Fruit fly (Drosophila melanogaster) S2 (cell line): ENCODE results near the gene CG42240.

Source experiments
- CG8478 ChIP-seq: fragments of >200 bp; optimal IDR thresholded peaks from 2 replicates; lab custom pipeline; 2018
- CTCF ChIP-seq, 2 experiments: fragments of >200 bp; optimal IDR thresholded peaks; 2 replicates each; lab custom pipeline; 2018

The CG42240 gene

dm6 chrX:6330369-6330949 is at the start of gene CG42240:
Gene CG42240 (plus strand): TSS chrX:6330842.
- no peak for TF ChIP-seq CTCF (optimal IDR thresholded peaks at IDR 0.05; lab: Kevin White, UChicago)
- TF ChIP-seq CG8478: no peak

dm6 chrX:6283470-6283869 is 47.2 kb upstream of the CG42240 start, which contains the start of gene CG11700:
Gene CG11700 (minus strand): TSS chrX:6283575.
- TF ChIP-seq CG8478: no peak
- TF ChIP-seq CTCF (optimal IDR thresholded peaks at IDR 0.05; lab: Kevin White, UChicago): no peak

- TF ChIP-seq CTCF (optimal IDR thresholded peaks at IDR 0.05; lab: Kevin White, UChicago): peak; percentile 46 to 48
- no peak for TF ChIP-seq CG8478
These were observed 42.8 kb upstream of the CG42240 start, which contains the start of the genes Top3beta and wuho for dm6 chrX:6287842-6288241. Gene Top3beta (minus strand): TSS chrX:6287990. Gene wuho (plus strand): TSS chrX:6288100.

dm6 chrX:6291083-6291699 is 39.5 kb upstream of the CG42240 start, which contains the start of the genes Rpt4 and mldr:
Gene Rpt4 (minus strand): TSS chrX:6291245.
Gene mldr (plus strand): TSS chrX:6291303.
- TF ChIP-seq CTCF (optimal IDR thresholded peaks at IDR 0.05; lab: Kevin White, UChicago) (peak in 1 of 2 experiments; percentile 25), CG8478 (no peak)

dm6 chrX:6294243-6294642 is 36.4 kb upstream of the CG42240 start, which contains the start of gene CG15892:
Gene CG15892 (minus strand): TSS chrX:6294343.
- TF ChIP-seq CTCF (optimal IDR thresholded peaks at IDR 0.05; lab: Kevin White, UChicago) (no peak), CG8478 (no peak)

dm6 chrX:6295129-6295539 is 35.5 kb upstream of the CG42240 start, which contains the start of the genes CG15891 and CG3815:
Gene CG15891 (minus strand): TSS chrX:6295345.
Gene CG3815 (plus strand): TSS chrX:6295389.
- TF ChIP-seq CTCF (optimal IDR thresholded peaks at IDR 0.05; lab: Kevin White, UChicago) (no peak), CG8478 (no peak)

dm6 chrX:6301052-6301451 is 29.6 kb upstream of the CG42240 start, which contains the start of gene CG12219:
Gene CG12219 (minus strand): TSS chrX:6301285.
- TF ChIP-seq CTCF (optimal IDR thresholded peaks at IDR 0.05; lab: Kevin White, UChicago): no peak
- TF ChIP-seq CG8478: no peak

dm6 chrX:6303196-6303595 is 27.4 kb upstream of the CG42240 start:
- no peak for TF ChIP-seq CG8478
- TF ChIP-seq CTCF (optimal IDR thresholded peaks at IDR 0.05; lab: Kevin White, UChicago): no peak

- TF ChIP-seq CG8478 (no peak), CTCF (optimal IDR thresholded peaks at IDR 0.05; lab: Kevin White, UChicago) (no peak)
These were observed 27.0 kb upstream of the CG42240 start, which contains the start of gene CG3823 for dm6 chrX:6303675-6304074. Gene CG3823 (plus strand): TSS chrX:6303975.

dm6 chrX:6304203-6304602 is 26.4 kb upstream of the CG42240 start:
- TF ChIP-seq CG8478 (no peak), CTCF (optimal IDR thresholded peaks at IDR 0.05; lab: Kevin White, UChicago) (no peak)

dm6 chrX:6305317-6305716 is 25.3 kb upstream of the CG42240 start:
- TF ChIP-seq CTCF (optimal IDR thresholded peaks at IDR 0.05; lab: Kevin White, UChicago) (no peak), CG8478 (no peak)

dm6 chrX:6308852-6309251 is 21.8 kb upstream of the CG42240 start, which contains the start of gene CG15894:
Gene CG15894 (plus strand): TSS chrX:6309212.
- TF ChIP-seq CTCF (optimal IDR thresholded peaks at IDR 0.05; lab: Kevin White, UChicago): no peak
- no peak for TF ChIP-seq CG8478

dm6 chrX:6310408-6310807 is 20.2 kb upstream of the CG42240 start:
- no peak for TF ChIP-seq CG8478
- TF ChIP-seq CTCF (optimal IDR thresholded peaks at IDR 0.05; lab: Kevin White, UChicago): no peak

dm6 chrX:6311516-6311915 is 19.1 kb upstream of the CG42240 start:
- TF ChIP-seq CG8478: no peak

- no peak for TF ChIP-seq CTCF (optimal IDR thresholded peaks at IDR 0.05; lab: Kevin White, UChicago)
- TF ChIP-seq CG8478: no peak
These were observed 15.1 kb upstream of the CG42240 start for dm6 chrX:6315583-6315982.

- no peak for TF ChIP-seq CG8478
- TF ChIP-seq CTCF (optimal IDR thresholded peaks at IDR 0.05; lab: Kevin White, UChicago): no peak
These were observed 13.7 kb upstream of the CG42240 start for dm6 chrX:6316858-6317474.
